Worm (Caenorhabditis elegans) whole organism, mixed stage, embryonic: Measurements from ENCODE around the gene med-2.

Source experiments
- elt-3 ChIP-seq: fragments of 150-350 bp; optimal IDR thresholded peaks from 2 replicates; lab custom pipeline; 2014; ENCODE audit warnings: missing biosample characterization, missing genetic modification characterization
- snpc-4 ChIP-seq: fragments of 150-350 bp; optimal IDR thresholded peaks from 2 replicates; lab custom pipeline; 2014; ENCODE audit warnings: missing biosample characterization, missing genetic modification characterization
- unc-120 ChIP-seq: sonication (generic microtip); optimal IDR thresholded peaks from 2 replicates; lab custom pipeline; 2017; ENCODE audit warnings: missing genetic modification characterization, missing compliant biosample characterization; ENCODE audit not compliant: poor library complexity, severe bottlenecking
- unc-39 ChIP-seq: fragments of 150-350 bp; optimal IDR thresholded peaks from 2 replicates; lab custom pipeline; 2014; ENCODE audit warnings: missing biosample characterization, missing genetic modification characterization
- unc-62 ChIP-seq: fragments of 150-350 bp; optimal IDR thresholded peaks from 2 replicates; lab custom pipeline; 2014; ENCODE audit warnings: missing biosample characterization, missing genetic modification reagents, missing genetic modification characterization

DNA sequence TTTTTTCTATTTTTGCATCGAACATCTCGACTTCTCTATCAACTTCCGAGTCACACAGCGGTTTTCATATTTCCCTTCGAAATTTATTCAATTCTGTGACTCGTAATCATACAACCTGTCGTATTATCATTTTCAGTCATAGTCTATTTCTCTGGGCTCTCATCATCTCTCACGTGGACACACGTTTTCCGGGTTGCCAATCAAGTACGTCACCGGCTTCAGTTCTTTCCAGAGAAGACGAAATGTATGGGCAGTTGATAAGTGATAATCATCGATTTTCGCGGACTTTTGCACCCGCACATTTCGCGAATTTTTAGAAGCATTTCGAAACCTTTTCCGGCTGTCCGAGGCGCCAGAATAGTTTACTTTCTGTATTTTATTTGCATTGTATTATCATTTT lies 34.0 kb upstream of the med-2 start, which contains the start of gene srv-1:
- TF ChIP-seq unc-120 (tag; lab: Kevin White, UChicago) (no peak), snpc-4 (tag; lab: Kevin White, UChicago) (no peak), unc-39 (no peak), elt-3 (no peak), unc-62 (GFP tag; lab: Kevin White, UChicago) (no peak)
